Fruit fly (Drosophila melanogaster) whole organism, pupa: ENCODE data around the gene Lsp1gamma.

Experiments
- CG10348 ChIP-seq: fragments of 200-800 bp; sonication (Bioruptor generic); IDR thresholded peaks from 2 replicates; pipeline ENCODE4 v1.3.6; 2022; ENCODE audit warnings: missing biosample characterization, missing genetic modification characterization
- CG12605 ChIP-seq: fragments of 200-800 bp; sonication (Bioruptor generic); IDR thresholded peaks from 2 replicates; pipeline ENCODE4 v1.3.6; 2022; ENCODE audit warnings: missing biosample characterization, missing genetic modification characterization
- CG13204 ChIP-seq: fragments of 200-800 bp; sonication (Bioruptor generic); optimal IDR thresholded peaks from 2 replicates; lab custom pipeline; 2018; ENCODE audit warnings: missing biosample characterization, mild to moderate bottlenecking, missing genetic modification characterization, moderate library complexity
- CG14655 ChIP-seq: fragments of 200-800 bp; sonication (Bioruptor generic); optimal IDR thresholded peaks from 3 replicates; lab custom pipeline; 2017; ENCODE audit warnings: mild to moderate bottlenecking, missing biosample characterization, missing genetic modification reagents, missing genetic modification characterization
- CG15710 ChIP-seq: fragments of 200-800 bp; sonication (Bioruptor generic); optimal IDR thresholded peaks from 2 replicates; lab custom pipeline; 2018; ENCODE audit warnings: missing biosample characterization, mild to moderate bottlenecking, missing genetic modification characterization, moderate library complexity
- CG17806 ChIP-seq: fragments of 200-800 bp; sonication (Bioruptor generic); optimal IDR thresholded peaks from 2 replicates; lab custom pipeline; 2018; ENCODE audit warnings: missing biosample characterization, mild to moderate bottlenecking, missing genetic modification characterization, moderate library complexity
- CG32121 ChIP-seq: fragments of 200-800 bp; sonication (Bioruptor generic); IDR thresholded peaks from 2 replicates; pipeline ENCODE4 v1.3.6; 2022; ENCODE audit warnings: missing biosample characterization, missing genetic modification characterization
- CG34367 ChIP-seq: fragments of 200-800 bp; sonication (Bioruptor generic); optimal IDR thresholded peaks from 2 replicates; lab custom pipeline; 2018; ENCODE audit warnings: missing biosample characterization, mild to moderate bottlenecking, missing genetic modification characterization
- CG4496 ChIP-seq: fragments of 200-800 bp; sonication (Bioruptor generic); IDR thresholded peaks from 3 replicates; pipeline ENCODE4 v1.3.6; 2022; ENCODE audit warnings: missing biosample characterization, missing genetic modification characterization
- CG8159 ChIP-seq: fragments of 200-800 bp; sonication (Bioruptor generic); optimal IDR thresholded peaks from 3 replicates; lab custom pipeline; 2018; ENCODE audit warnings: missing biosample characterization, mild to moderate bottlenecking, missing genetic modification characterization, moderate library complexity
- CG8301 ChIP-seq: fragments of 200-800 bp; sonication (Bioruptor generic); optimal IDR thresholded peaks from 2 replicates; lab custom pipeline; 2018; ENCODE audit warnings: missing biosample characterization, mild to moderate bottlenecking, missing genetic modification characterization
- CG9948 ChIP-seq: fragments of 200-800 bp; sonication (Bioruptor generic); optimal IDR thresholded peaks from 2 replicates; lab custom pipeline; 2018; ENCODE audit warnings: missing biosample characterization, mild to moderate bottlenecking, missing genetic modification characterization, moderate library complexity
- D1 ChIP-seq: fragments of 200-800 bp; sonication (Bioruptor generic); optimal IDR thresholded peaks from 2 replicates; lab custom pipeline; 2018; ENCODE audit warnings: missing biosample characterization, mild to moderate bottlenecking, missing genetic modification characterization, moderate library complexity
- EcR ChIP-seq: fragments of 200-800 bp; sonication (Bioruptor generic); optimal IDR thresholded peaks from 3 replicates; lab custom pipeline; 2019; ENCODE audit warnings: missing biosample characterization, missing genetic modification characterization, mild to moderate bottlenecking, moderate library complexity, missing genetic modification reagents
- Ets98B ChIP-seq: fragments of 200-800 bp; sonication (Bioruptor generic); IDR thresholded peaks from 2 replicates; pipeline ENCODE4 v1.3.6; 2022; ENCODE audit warnings: missing biosample characterization, missing genetic modification characterization
- Pif1A ChIP-seq: fragments of 200-800 bp; sonication (Bioruptor generic); optimal IDR thresholded peaks from 3 replicates; lab custom pipeline; 2016; ENCODE audit warnings: missing biosample characterization, missing genetic modification characterization
- Pif1B ChIP-seq: fragments of 200-800 bp; sonication (Bioruptor generic); optimal IDR thresholded peaks from 3 replicates; lab custom pipeline; 2016; ENCODE audit warnings: missing biosample characterization, missing genetic modification characterization
- Snoo ChIP-seq: fragments of 200-800 bp; sonication (Bioruptor generic); optimal IDR thresholded peaks from 3 replicates; lab custom pipeline; 2017; ENCODE audit warnings: missing biosample characterization, mild to moderate bottlenecking, missing genetic modification characterization, inconsistent platforms
- fd96Ca ChIP-seq: fragments of 200-800 bp; sonication (Bioruptor generic); IDR thresholded peaks from 3 replicates; pipeline ENCODE4 v1.3.6; 2022; ENCODE audit warnings: missing biosample characterization, missing genetic modification characterization
- gl ChIP-seq: fragments of 200-800 bp; sonication (Bioruptor generic); optimal IDR thresholded peaks from 2 replicates; lab custom pipeline; 2018; ENCODE audit warnings: missing biosample characterization, mild to moderate bottlenecking, missing genetic modification characterization
- rn ChIP-seq: fragments of 200-800 bp; sonication (Bioruptor generic); IDR thresholded peaks from 2 replicates; pipeline ENCODE4 v1.3.6; 2022; ENCODE audit warnings: missing biosample characterization, missing genetic modification characterization

Lsp1gamma gene

DNA sequence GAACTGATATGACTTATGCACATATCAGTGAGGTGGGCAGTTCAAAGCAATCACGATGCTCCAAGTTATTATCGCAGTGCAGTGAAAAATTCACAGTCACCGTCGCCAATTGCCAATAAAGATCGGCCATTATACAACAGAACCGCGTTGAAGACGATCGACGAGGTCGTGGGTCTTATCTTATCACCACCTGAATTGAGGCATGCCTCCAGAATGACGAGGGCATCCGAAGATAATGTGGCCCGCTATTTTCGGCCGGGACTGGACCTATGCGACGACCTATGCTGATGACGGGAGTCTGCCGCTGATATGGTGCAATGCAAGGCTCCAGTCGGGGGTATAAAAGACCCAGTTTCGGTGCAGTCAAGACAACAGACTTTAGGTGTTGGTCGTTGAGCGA is at the start of gene Lsp1gamma:
Gene Lsp1gamma, plus strand, starts transcription at position 368 of the 400 bp plus-strand sequence.
- TF ChIP-seq CG17806 (tag; lab: Kevin White, UChicago) (no peak), Snoo (tag; lab: Kevin White, UChicago) (no peak), CG32121 (no peak), Ets98B (GFP tag; lab: Robert Waterston, UW) (no peak), CG13204 (GFP tag; lab: Kevin White, UChicago) (no peak), CG15710 (no peak), CG14655 (GFP tag; lab: Kevin White, UChicago) (no peak), CG8159 (no peak), EcR (no peak), CG4496 (GFP tag; lab: Robert Waterston, UW) (no peak)

DNA sequence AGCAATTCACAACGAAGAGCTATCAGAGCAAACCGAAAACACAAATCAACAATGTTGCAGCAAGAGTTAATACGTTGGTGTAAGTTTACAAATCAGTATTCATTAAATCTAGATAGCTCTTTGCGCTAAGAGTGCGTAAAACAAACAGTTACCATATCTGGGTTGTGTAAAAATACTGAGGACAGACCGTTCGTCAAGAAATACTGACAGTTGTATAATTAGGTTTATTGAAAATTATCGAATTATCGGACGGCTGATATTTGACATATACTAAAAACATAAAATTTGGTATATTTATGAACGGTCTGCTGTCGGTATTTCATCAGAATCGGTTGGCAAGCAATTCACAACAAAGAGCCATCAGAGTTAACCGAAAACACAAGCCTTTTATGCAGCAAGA is 44.2 kb upstream of the Lsp1gamma start, which contains the start of gene mthl8:
Gene mthl8, plus strand, starts transcription at position 360 of the 400 bp plus-strand sequence.
- no peak for TF ChIP-seq D1 (tag; lab: Kevin White, UChicago)
- TF ChIP-seq Pif1A: no peak
- TF ChIP-seq CG12605 (GFP tag; lab: Robert Waterston, UW): no peak
- no peak for TF ChIP-seq Ets98B (GFP tag; lab: Robert Waterston, UW)
- TF ChIP-seq, all 21 proteins: peak for 0

DNA sequence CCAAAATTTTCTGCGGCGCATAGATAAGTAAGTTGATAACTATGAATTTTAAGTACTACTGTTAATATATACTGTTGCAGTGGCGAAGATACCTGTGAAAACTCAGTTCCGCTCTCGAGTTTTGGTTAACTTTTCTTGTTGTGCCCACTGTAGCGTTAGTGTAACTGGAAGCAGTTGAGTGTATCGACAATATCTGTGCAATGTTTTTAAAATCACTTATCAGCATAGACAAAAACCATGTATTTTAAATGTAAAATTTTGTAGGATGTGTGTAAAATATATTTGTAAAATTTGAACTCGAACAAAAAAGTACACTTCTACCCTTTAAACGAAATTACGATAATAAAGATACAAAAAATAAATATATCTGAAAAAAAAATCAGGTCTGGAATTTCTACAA is 40.3 kb upstream of the Lsp1gamma start:
- no peak for TF ChIP-seq D1 (tag; lab: Kevin White, UChicago)
- TF ChIP-seq CG12605 (GFP tag; lab: Robert Waterston, UW): no peak
- no peak for TF ChIP-seq CG15710
- TF ChIP-seq Snoo (tag; lab: Kevin White, UChicago): no peak
- no peak for TF ChIP-seq CG8159
- no peak for TF ChIP-seq EcR

DNA sequence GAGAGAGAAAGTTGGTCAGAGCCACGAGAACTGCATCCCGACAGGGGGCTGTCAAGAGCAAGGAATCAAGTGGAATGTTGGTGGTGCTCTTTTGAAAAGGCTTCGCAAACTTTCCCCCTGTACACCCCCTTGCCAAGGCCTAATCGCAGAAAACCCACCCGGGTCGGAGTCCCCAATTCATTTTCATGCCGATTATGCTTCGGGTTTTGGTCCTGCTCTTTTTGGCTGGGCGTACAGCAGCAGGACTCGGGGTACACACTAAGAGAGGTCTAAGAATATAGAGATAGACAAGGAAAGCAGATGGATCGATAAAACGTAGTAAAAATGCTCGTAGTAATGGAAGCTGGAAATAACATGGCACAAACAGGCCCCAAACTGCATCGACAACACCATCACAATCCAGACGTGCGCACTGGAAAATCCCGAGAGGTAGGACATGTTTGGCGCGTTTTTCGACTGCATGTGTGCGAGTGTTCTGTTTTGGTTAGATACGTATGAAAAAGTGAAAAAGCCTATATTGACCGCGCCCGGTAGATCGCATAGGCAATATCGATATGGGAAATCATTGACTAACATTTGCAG is 39.4 kb upstream of the Lsp1gamma start:
- TF ChIP-seq Pif1B (GFP tag; lab: Kevin White, UChicago) (no peak), D1 (tag; lab: Kevin White, UChicago) (no peak), CG4496 (GFP tag; lab: Robert Waterston, UW) (no peak), CG9948 (tag; lab: Kevin White, UChicago) (no peak), CG8159 (no peak), CG13204 (GFP tag; lab: Kevin White, UChicago) (no peak), CG14655 (GFP tag; lab: Kevin White, UChicago) (no peak), Snoo (tag; lab: Kevin White, UChicago) (no peak), CG34367 (no peak), Pif1A (no peak), CG8301 (no peak), CG12605 (GFP tag; lab: Robert Waterston, UW) (no peak), Ets98B (GFP tag; lab: Robert Waterston, UW) (no peak), CG15710 (no peak), gl (no peak), CG17806 (tag; lab: Kevin White, UChicago) (no peak), CG10348 (GFP tag; lab: Robert Waterston, UW) (no peak), rn (GFP tag; lab: Robert Waterston, UW) (no peak)

DNA sequence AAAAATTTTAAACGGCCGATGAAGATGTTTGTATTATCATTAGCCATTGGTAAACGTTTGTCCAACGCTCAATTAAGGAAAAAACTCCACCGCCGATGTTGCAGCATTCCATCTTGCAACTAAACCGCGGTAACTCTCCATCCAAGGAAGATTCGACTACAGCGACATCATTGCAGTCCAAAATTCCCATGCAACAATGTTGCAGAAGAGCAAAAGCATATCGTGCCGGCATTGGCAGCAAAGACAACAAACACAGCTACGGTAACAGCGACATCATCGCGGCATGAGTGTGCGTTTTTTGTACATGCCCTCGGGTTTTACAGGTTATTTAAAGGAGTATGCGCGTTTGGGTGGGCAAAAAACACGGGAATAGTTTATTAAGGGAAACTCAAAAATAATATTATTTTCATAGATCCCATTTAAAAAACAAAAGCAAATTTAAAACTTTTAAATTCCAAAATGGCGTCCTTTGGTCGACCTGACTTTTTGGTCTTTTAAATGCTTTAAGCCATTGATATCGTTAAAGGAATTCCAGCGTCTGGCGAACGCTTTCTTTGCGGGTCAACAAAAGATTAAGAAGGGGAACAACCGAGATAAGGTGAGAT is 36.5 kb upstream of the Lsp1gamma start:
- TF ChIP-seq EcR (no peak), CG14655 (GFP tag; lab: Kevin White, UChicago) (no peak), CG34367 (no peak), CG10348 (GFP tag; lab: Robert Waterston, UW) (no peak)

DNA sequence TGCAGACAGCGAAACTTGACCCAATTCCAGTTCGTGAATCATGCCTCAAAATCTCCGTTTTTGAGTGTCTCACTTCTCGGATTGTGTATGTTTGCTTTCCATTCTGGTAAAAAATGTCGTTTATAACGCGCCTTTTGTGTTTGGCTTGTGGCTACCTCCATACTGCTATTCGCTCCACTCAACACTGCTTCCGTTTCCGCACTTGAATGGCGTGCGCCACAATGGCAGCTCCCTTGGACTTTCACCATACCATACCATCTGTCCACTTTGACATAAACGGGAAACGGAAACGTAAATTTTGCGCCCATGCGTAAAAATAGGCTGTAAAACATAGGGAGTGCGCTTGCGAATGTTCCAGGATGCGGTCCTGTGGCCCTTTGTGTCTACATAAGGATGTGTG is 31.6 kb upstream of the Lsp1gamma start:
- no peak for TF ChIP-seq fd96Ca (GFP tag; lab: Robert Waterston, UW)
- peak; percentile 36 for TF ChIP-seq Snoo (tag; lab: Kevin White, UChicago)

DNA sequence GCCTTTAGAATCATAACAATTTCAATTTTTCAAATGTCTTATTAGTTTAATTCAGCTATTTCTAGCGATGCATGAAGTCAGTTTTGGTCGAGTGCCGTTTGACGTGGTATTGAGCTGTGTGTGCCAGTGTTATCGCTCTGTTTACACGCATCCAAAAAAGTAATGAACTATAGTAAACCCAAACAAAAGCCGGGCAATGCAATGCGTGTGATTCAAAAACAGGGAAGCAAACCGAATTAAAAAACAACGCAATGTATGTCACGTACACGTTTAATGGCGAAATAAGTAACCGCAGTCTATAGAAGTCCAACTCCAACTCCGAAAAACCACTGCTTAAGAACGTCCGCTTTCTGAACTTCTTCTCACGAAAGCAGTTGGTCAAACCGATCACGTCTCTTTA is 28.3 kb upstream of the Lsp1gamma start:
- no peak for TF ChIP-seq CG17806 (tag; lab: Kevin White, UChicago)
- TF ChIP-seq CG13204 (GFP tag; lab: Kevin White, UChicago): no peak
- TF ChIP-seq D1 (tag; lab: Kevin White, UChicago): no peak
- no peak for TF ChIP-seq CG12605 (GFP tag; lab: Robert Waterston, UW)
